Fruit fly (Drosophila melanogaster): Measurements from ENCODE around the gene Brf.
A peak's percentile ranks its signal among the peaks of the same experiment; 100 is the strongest.

The Brf gene

DNA sequence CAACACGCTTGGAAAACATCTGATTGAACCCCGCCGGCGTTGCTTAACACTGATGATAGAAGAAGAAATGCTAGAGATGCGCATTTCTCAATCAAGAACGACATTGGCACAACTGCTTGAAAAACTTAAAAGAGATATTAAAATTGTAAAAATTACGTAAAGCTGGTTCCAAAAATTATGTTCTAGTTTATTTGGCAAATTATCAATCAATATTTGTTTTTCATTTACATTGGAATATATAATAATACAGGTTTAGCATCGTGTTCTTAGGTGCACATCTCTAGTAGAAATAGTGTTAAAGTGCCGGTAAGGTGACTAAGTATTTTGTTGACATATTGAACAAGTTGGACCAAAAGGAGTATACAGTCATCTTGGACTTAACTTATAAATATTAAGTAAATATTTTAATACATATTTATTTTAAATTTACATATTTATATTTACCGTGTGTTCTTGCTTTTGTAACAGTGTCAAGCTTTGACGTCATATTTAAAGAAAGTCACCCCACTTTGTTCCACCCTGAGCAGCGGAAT lies at the start of gene Brf, which contains the start of gene sds22 (continued):
- peak; percentile 97 for TF ChIP-seq CG13424 (tag; optimal IDR thresholded peaks at IDR 0.05)
- TF ChIP-seq CoRest (tag; optimal IDR thresholded peaks at IDR 0.05), result peak; percentile 98
- peak; percentile 75; the same call in 1 of the 2 replicates for TF ChIP-seq CG17612 (GFP tag; IDR thresholded peaks at IDR 0.05)
- peak; percentile 72 for TF ChIP-seq Doc2 (GFP tag; IDR thresholded peaks at IDR 0.05)
- peak; percentile 86 for TF ChIP-seq NK7.1 (GFP tag; optimal IDR thresholded peaks at IDR 0.05)
- TF ChIP-seq Nf-YA (GFP tag; IDR thresholded peaks at IDR 0.05), result peak; percentile 73; the same call in 1 of the 2 replicates
- peak; percentile 95 for TF ChIP-seq CG12769 (tag; optimal IDR thresholded peaks at IDR 0.05)
- peak; percentile 94 for TF ChIP-seq CG11504 (tag; optimal IDR thresholded peaks at IDR 0.05)
- peak; percentile 96 for TF ChIP-seq maf-S (GFP tag; optimal IDR thresholded peaks at IDR 0.05)
- peak; percentile 91 for TF ChIP-seq emc (GFP tag; optimal IDR thresholded peaks at IDR 0.05)
- peak; percentile 93 for TF ChIP-seq croc (GFP tag; conservative IDR thresholded peaks at IDR 0.05)
- peak; percentile 73 for TF ChIP-seq ap (GFP tag; IDR thresholded peaks at IDR 0.05)
- peak; percentile 90 for TF ChIP-seq CG4282 (GFP tag; optimal IDR thresholded peaks at IDR 0.05)
- TF ChIP-seq fu2 (GFP tag; optimal IDR thresholded peaks at IDR 0.05), result peak; percentile 96
- peak; percentile 98 for TF ChIP-seq Xbp1 (GFP tag; optimal IDR thresholded peaks at IDR 0.05)
- TF ChIP-seq nerfin-2 (GFP tag; IDR thresholded peaks at IDR 0.05; ENCODE audit: partially characterized antibody), result no peak
- peak; percentile 89 for TF ChIP-seq CG2116 (GFP tag; optimal IDR thresholded peaks at IDR 0.05)
- peak; percentile 97 for TF ChIP-seq dpn (GFP tag; optimal IDR thresholded peaks at IDR 0.05)
- TF ChIP-seq luna (GFP tag; optimal IDR thresholded peaks at IDR 0.05), result peak; percentile 93
- peak; percentile 53; the same call in 1 of the 3 replicates for TF ChIP-seq CG34224 (GFP tag; IDR thresholded peaks at IDR 0.05; ENCODE audit: partially characterized antibody)
- peak; percentile 73 for TF ChIP-seq HLH4C (GFP tag; IDR thresholded peaks at IDR 0.05; ENCODE audit: partially characterized antibody)
- TF ChIP-seq CG3847 (GFP tag; IDR thresholded peaks at IDR 0.05), result peak; percentile 97
- peak; percentile 97 for TF ChIP-seq sisA (GFP tag; IDR thresholded peaks at IDR 0.05)
- peak; percentile 92 for TF ChIP-seq CG8765 (GFP tag; IDR thresholded peaks at IDR 0.05)
- peak; percentile 74 for TF ChIP-seq CG5180 (GFP tag; optimal IDR thresholded peaks at IDR 0.05)
- TF ChIP-seq mirr (GFP tag; optimal IDR thresholded peaks at IDR 0.05), result peak; percentile 90
- peak; percentile 85 for TF ChIP-seq CG3407 (GFP tag; optimal IDR thresholded peaks at IDR 0.05)
- TF ChIP-seq twi (tag; optimal IDR thresholded peaks at IDR 0.05), result peak; percentile 94
- peak; percentile 98 for TF ChIP-seq lilli (GFP tag; optimal IDR thresholded peaks at IDR 0.05)
- peak; percentile 90 for TF ChIP-seq disco-r (GFP tag; optimal IDR thresholded peaks at IDR 0.05)
- peak; percentile 95 for TF ChIP-seq CG4404 (GFP tag; IDR thresholded peaks at IDR 0.05)
- peak; percentile 94 for TF ChIP-seq Atf3 (GFP tag; optimal IDR thresholded peaks at IDR 0.05)
- peak; percentile 96 for TF ChIP-seq az2 (GFP tag; optimal IDR thresholded peaks at IDR 0.05)
- peak; percentile 93 for TF ChIP-seq tio (GFP tag; optimal IDR thresholded peaks at IDR 0.05)
- peak; percentile 98 for TF ChIP-seq zfh2 (GFP tag; optimal IDR thresholded peaks at IDR 0.05)
- peak; percentile 67 for TF ChIP-seq CG6854 (GFP tag; optimal IDR thresholded peaks at IDR 0.05)
- peak; percentile 91 for TF ChIP-seq CG14441 (GFP tag; IDR thresholded peaks at IDR 0.05)
- peak in 1 of 2 experiments; percentile 91 for TF ChIP-seq Dfd (GFP tag; optimal IDR thresholded peaks at IDR 0.05)
- peak; percentile 99 for TF ChIP-seq Ets65A (GFP tag)
- no peak; the same call in 2 of the 3 replicates for TF ChIP-seq zen2 (GFP tag; IDR thresholded peaks at IDR 0.05; ENCODE audit: partially characterized antibody)
- TF ChIP-seq lov (optimal IDR thresholded peaks at IDR 0.05), result no peak
- peak; percentile 86; the same call in 2 of the 3 replicates for TF ChIP-seq lov (GFP tag; IDR thresholded peaks at IDR 0.05)
- peak; percentile 87 for TF ChIP-seq danr (GFP tag; IDR thresholded peaks at IDR 0.05)
- peak; percentile 93 for TF ChIP-seq CG1792 (GFP tag; optimal IDR thresholded peaks at IDR 0.05)
- TF ChIP-seq CG33557 (GFP tag; optimal IDR thresholded peaks at IDR 0.05), result peak; percentile 95
- peak; percentile 76 for TF ChIP-seq CG10431 (GFP tag; optimal IDR thresholded peaks at IDR 0.05)
- TF ChIP-seq tna (GFP tag; IDR thresholded peaks at IDR 0.05; ENCODE audit: partially characterized antibody), result peak; percentile 56; the same call in 1 of the 2 replicates
- TF ChIP-seq CG13296 (GFP tag; optimal IDR thresholded peaks at IDR 0.05), result peak; percentile 92
- TF ChIP-seq Bteb2 (GFP tag; optimal IDR thresholded peaks at IDR 0.05), result peak; percentile 94
- TF ChIP-seq Nf-YC (tag; optimal IDR thresholded peaks at IDR 0.05), result peak; percentile 89
